Worm (Caenorhabditis elegans) whole organism, L1 larva: Measurements from ENCODE around the gene marg-1.

ENCODE experiments used
- grh-1 ChIP-seq: fragments of 200-800 bp; sonication (Bioruptor generic); IDR thresholded peaks from 2 replicates; pipeline ENCODE4 v1.3.6; 2022; ENCODE audit warnings: missing genetic modification reagents, missing genetic modification characterization, missing compliant biosample characterization
- lin-13 ChIP-seq: fragments of 150-350 bp; optimal IDR thresholded peaks from 2 replicates; lab custom pipeline; 2014; ENCODE audit warnings: missing biosample characterization, missing genetic modification reagents, missing genetic modification characterization
- nhr-237 ChIP-seq: fragments of 150-350 bp; optimal IDR thresholded peaks from 2 replicates; lab custom pipeline; 2014; ENCODE audit warnings: missing biosample characterization, missing genetic modification characterization
- skn-1 ChIP-seq: fragments of 150-350 bp; optimal IDR thresholded peaks from 2 replicates; lab custom pipeline; 2014; ENCODE audit warnings: missing biosample characterization, missing genetic modification characterization

ce11 chrX:3797882-3798281 is 16.9 kb upstream of the marg-1 start, which contains the start of gene abu-10:
- TF ChIP-seq skn-1 (no peak), grh-1 (GFP tag; lab: Robert Waterston, UW) (no peak), nhr-237 (tag; lab: Kevin White, UChicago) (no peak), lin-13 (GFP tag; lab: Kevin White, UChicago) (no peak)
